Fruit fly (Drosophila melanogaster) whole organism, embryonic: ENCODE results near the gene CG8814.

Experiments
- Abd-B ChIP-seq: fragments of 200-800 bp; sonication (Bioruptor generic); optimal IDR thresholded peaks from 2 replicates; lab custom pipeline; 2018; ENCODE audit warnings: missing biosample characterization, mild to moderate bottlenecking, missing genetic modification characterization, moderate library complexity
- CG1024 ChIP-seq: fragments of 200-800 bp; sonication (Bioruptor generic); IDR thresholded peaks from 2 replicates; pipeline ENCODE4 v1.3.6; 2022; ENCODE audit warnings: missing biosample characterization, missing genetic modification characterization
- CG10654 ChIP-seq: fragments of 200-800 bp; sonication (Bioruptor generic); optimal IDR thresholded peaks from 2 replicates; lab custom pipeline; 2016; ENCODE audit warnings: missing biosample characterization, missing genetic modification characterization
- CG12659 ChIP-seq: fragments of 200-800 bp; sonication (Bioruptor generic); optimal IDR thresholded peaks from 3 replicates; lab custom pipeline; 2017; ENCODE audit warnings: mild to moderate bottlenecking, missing biosample characterization, missing genetic modification reagents, missing genetic modification characterization
- CG14014 ChIP-seq: fragments of 200-800 bp; sonication (Bioruptor generic); IDR thresholded peaks from 2 replicates; pipeline ENCODE4 v1.3.6; 2022; ENCODE audit warnings: missing biosample characterization, missing genetic modification characterization
- CG14050 ChIP-seq: fragments of 200-800 bp; sonication (Bioruptor generic); IDR thresholded peaks from 3 replicates; pipeline ENCODE4 v1.3.6; 2022; ENCODE audit warnings: missing biosample characterization, missing genetic modification characterization
- CG14441 ChIP-seq: fragments of 200-800 bp; sonication (Bioruptor generic); IDR thresholded peaks from 2 replicates; pipeline ENCODE4 v1.3.6; 2022; ENCODE audit warnings: missing biosample characterization, missing genetic modification characterization
- CG15269 ChIP-seq: fragments of 200-800 bp; sonication (Bioruptor generic); optimal IDR thresholded peaks from 2 replicates; lab custom pipeline; 2018; ENCODE audit warnings: missing biosample characterization, mild to moderate bottlenecking, missing genetic modification characterization, moderate library complexity
- CG17612 ChIP-seq: fragments of 200-800 bp; sonication (Bioruptor generic); IDR thresholded peaks from 2 replicates; pipeline ENCODE4 v1.3.6; 2022; ENCODE audit warnings: missing biosample characterization, missing genetic modification characterization
- CG2116 ChIP-seq: fragments of 200-800 bp; sonication (Bioruptor generic); optimal IDR thresholded peaks from 3 replicates; lab custom pipeline; 2018; ENCODE audit warnings: missing biosample characterization, mild to moderate bottlenecking, missing genetic modification characterization
- CG2120 ChIP-seq: fragments of 200-800 bp; sonication (Bioruptor generic); optimal IDR thresholded peaks from 3 replicates; lab custom pipeline; 2016; ENCODE audit warnings: missing biosample characterization, missing genetic modification characterization
- CG2712 ChIP-seq: fragments of 200-800 bp; optimal IDR thresholded peaks from 3 replicates; lab custom pipeline; 2019; ENCODE audit warnings: missing biosample characterization, mild to moderate bottlenecking, missing genetic modification characterization, moderate library complexity
- CG30403 ChIP-seq: fragments of 200-800 bp; sonication (Bioruptor generic); optimal IDR thresholded peaks from 3 replicates; lab custom pipeline; 2016; ENCODE audit warnings: missing biosample characterization, missing genetic modification characterization
- CG31441 ChIP-seq: fragments of 200-800 bp; sonication (Bioruptor generic); IDR thresholded peaks from 2 replicates; pipeline ENCODE4 v1.3.6; 2022; ENCODE audit warnings: missing biosample characterization, missing genetic modification characterization
- CG43689 ChIP-seq: fragments of 200-800 bp; sonication (Bioruptor generic); IDR thresholded peaks from 2 replicates; pipeline ENCODE4 v1.3.6; 2022; ENCODE audit warnings: missing biosample characterization, missing genetic modification characterization
- CG4707 ChIP-seq: fragments of 200-800 bp; sonication (Bioruptor generic); optimal IDR thresholded peaks from 2 replicates; lab custom pipeline; 2018; ENCODE audit warnings: missing biosample characterization, mild to moderate bottlenecking, missing genetic modification characterization, moderate library complexity
- CG4820 ChIP-seq: fragments of 200-800 bp; sonication (Bioruptor generic); optimal IDR thresholded peaks from 3 replicates; lab custom pipeline; 2016; ENCODE audit warnings: missing biosample characterization, missing genetic modification characterization
- CG5180 ChIP-seq: fragments of 200-800 bp; sonication (Bioruptor generic); optimal IDR thresholded peaks from 3 replicates; lab custom pipeline; 2017; ENCODE audit warnings: missing biosample characterization, missing genetic modification characterization, mild to moderate bottlenecking, moderate library complexity, missing genetic modification reagents
- CG6254 ChIP-seq: fragments of 200-800 bp; sonication (Bioruptor generic); optimal IDR thresholded peaks from 3 replicates; lab custom pipeline; 2017; ENCODE audit warnings: mild to moderate bottlenecking, missing biosample characterization, missing genetic modification reagents, missing genetic modification characterization
- CG7556 ChIP-seq: fragments of 200-800 bp; sonication (Bioruptor generic); optimal IDR thresholded peaks from 2 replicates; lab custom pipeline; 2017; ENCODE audit warnings: missing biosample characterization, mild to moderate bottlenecking, missing genetic modification characterization
- CG9215 ChIP-seq: fragments of 200-800 bp; sonication (Bioruptor generic); IDR thresholded peaks from 2 replicates; pipeline ENCODE4 v1.3.6; 2022; ENCODE audit warnings: missing biosample characterization, missing genetic modification characterization
- D19A ChIP-seq: fragments of 200-800 bp; optimal IDR thresholded peaks from 3 replicates; lab custom pipeline; 2019; ENCODE audit warnings: missing biosample characterization, mild to moderate bottlenecking, missing genetic modification characterization, moderate library complexity
- Dek ChIP-seq: fragments of 200-800 bp; sonication (Bioruptor generic); optimal IDR thresholded peaks from 3 replicates; lab custom pipeline; 2019; ENCODE audit warnings: missing biosample characterization, mild to moderate bottlenecking, missing genetic modification characterization, moderate library complexity
- E2f2 ChIP-seq: fragments of 200-800 bp; sonication (Bioruptor generic); IDR thresholded peaks from 2 replicates; pipeline ENCODE4 v1.3.6; 2022; ENCODE audit warnings: missing biosample characterization, missing genetic modification characterization
- Fer1 ChIP-seq: fragments of 200-800 bp; sonication (Bioruptor generic); optimal IDR thresholded peaks from 2 replicates; lab custom pipeline; 2017; ENCODE audit warnings: missing biosample characterization, mild to moderate bottlenecking, missing genetic modification characterization
- HLH3B ChIP-seq: fragments of 200-800 bp; sonication (Bioruptor generic); IDR thresholded peaks from 2 replicates; pipeline ENCODE4 v1.3.6; 2022; ENCODE audit warnings: missing biosample characterization, missing genetic modification characterization
- Lim3 ChIP-seq: fragments of 200-800 bp; sonication (Bioruptor generic); IDR thresholded peaks from 2 replicates; pipeline ENCODE4 v1.3.6; 2022; ENCODE audit warnings: missing biosample characterization, missing genetic modification characterization
- Mad ChIP-seq: fragments of 200-800 bp; sonication (Bioruptor generic); optimal IDR thresholded peaks from 2 replicates; lab custom pipeline; 2016; ENCODE audit warnings: missing biosample characterization, missing genetic modification characterization
- Oli ChIP-seq: fragments of 200-800 bp; sonication (Bioruptor generic); optimal IDR thresholded peaks from 2 replicates; lab custom pipeline; 2018; ENCODE audit warnings: missing biosample characterization, mild to moderate bottlenecking, missing genetic modification characterization, moderate library complexity
- bsh ChIP-seq, 2 experiments: fragments of 200-800 bp; sonication (Bioruptor generic); optimal IDR thresholded peaks; 2 replicates each; lab custom pipeline; 2017 to 2018; ENCODE audit warnings: mild to moderate bottlenecking in 2 of 2, missing biosample characterization in 2 of 2, missing genetic modification characterization in 2 of 2, moderate library complexity in 1 of 2
- ci ChIP-seq: fragments of 200-800 bp; sonication (Bioruptor generic); IDR thresholded peaks from 3 replicates; pipeline ENCODE4 v1.3.6; 2022; ENCODE audit warnings: missing biosample characterization, missing genetic modification characterization
- dimm ChIP-seq: fragments of 200-800 bp; sonication (Bioruptor generic); IDR thresholded peaks from 2 replicates; pipeline ENCODE4 v1.3.6; 2022; ENCODE audit warnings: missing biosample characterization, missing genetic modification characterization
- fd102C ChIP-seq: fragments of 200-800 bp; sonication (Bioruptor generic); optimal IDR thresholded peaks from 2 replicates; lab custom pipeline; 2018; ENCODE audit warnings: missing biosample characterization, mild to moderate bottlenecking, missing genetic modification characterization, moderate library complexity
- fd96Cb ChIP-seq: fragments of 200-800 bp; sonication (Bioruptor generic); optimal IDR thresholded peaks from 2 replicates; lab custom pipeline; 2018; ENCODE audit warnings: missing biosample characterization, mild to moderate bottlenecking, missing genetic modification characterization, moderate library complexity
- fru ChIP-seq: fragments of >200 bp; optimal IDR thresholded peaks from 2 replicates; lab custom pipeline; 2017
- gem ChIP-seq: fragments of 200-800 bp; sonication (Bioruptor generic); optimal IDR thresholded peaks from 2 replicates; lab custom pipeline; 2019; ENCODE audit warnings: missing biosample characterization, mild to moderate bottlenecking, missing genetic modification characterization, moderate library complexity
- ind ChIP-seq: fragments of 200-800 bp; sonication (Bioruptor generic); optimal IDR thresholded peaks from 3 replicates; lab custom pipeline; 2016; ENCODE audit warnings: missing biosample characterization, missing genetic modification characterization
- kah ChIP-seq: fragments of 200-800 bp; sonication (Bioruptor generic); optimal IDR thresholded peaks from 2 replicates; lab custom pipeline; 2018; ENCODE audit warnings: missing biosample characterization, mild to moderate bottlenecking, missing genetic modification characterization
- lab ChIP-seq: fragments of 200-800 bp; sonication (Bioruptor generic); optimal IDR thresholded peaks from 3 replicates; lab custom pipeline; 2017; ENCODE audit warnings: missing biosample characterization, missing genetic modification characterization, mild to moderate bottlenecking, moderate library complexity, missing genetic modification reagents
- mam ChIP-seq: fragments of 200-800 bp; sonication (Bioruptor generic); optimal IDR thresholded peaks from 3 replicates; lab custom pipeline; 2016; ENCODE audit warnings: missing biosample characterization, missing genetic modification characterization
- oc ChIP-seq: fragments of 200-800 bp; sonication (Bioruptor generic); optimal IDR thresholded peaks from 2 replicates; lab custom pipeline; 2018; ENCODE audit warnings: missing biosample characterization, mild to moderate bottlenecking, missing genetic modification characterization, moderate library complexity
- psq ChIP-seq: fragments of 200-800 bp; sonication (Bioruptor generic); optimal IDR thresholded peaks from 2 replicates; lab custom pipeline; 2017; ENCODE audit warnings: missing biosample characterization, missing genetic modification characterization
- run ChIP-seq: fragments of 200-800 bp; sonication (Bioruptor generic); optimal IDR thresholded peaks from 3 replicates; lab custom pipeline; 2018; ENCODE audit warnings: missing biosample characterization, mild to moderate bottlenecking, missing genetic modification characterization
- stc ChIP-seq: fragments of 200-800 bp; sonication (Bioruptor generic); IDR thresholded peaks from 2 replicates; pipeline ENCODE4 v1.3.6; 2022; ENCODE audit warnings: missing biosample characterization, missing genetic modification characterization
- tap ChIP-seq: fragments of 200-800 bp; optimal IDR thresholded peaks from 3 replicates; lab custom pipeline; 2019; ENCODE audit warnings: missing biosample characterization, mild to moderate bottlenecking, missing genetic modification characterization, moderate library complexity
- tgo ChIP-seq: fragments of 200-800 bp; sonication (Bioruptor generic); IDR thresholded peaks from 3 replicates; pipeline ENCODE4 v1.3.6; 2022; ENCODE audit warnings: missing biosample characterization, missing genetic modification characterization
- tup ChIP-seq: fragments of 200-800 bp; sonication (Bioruptor generic); optimal IDR thresholded peaks from 2 replicates; lab custom pipeline; 2016; ENCODE audit warnings: missing biosample characterization, mild to moderate bottlenecking, missing genetic modification characterization, moderate library complexity
- vfl ChIP-seq: fragments of 200-800 bp; sonication (Bioruptor generic); optimal IDR thresholded peaks from 2 replicates; lab custom pipeline; 2016; ENCODE audit warnings: missing biosample characterization, missing genetic modification characterization
- vvl ChIP-seq: fragments of 200-800 bp; sonication (Bioruptor generic); IDR thresholded peaks from 2 replicates; pipeline ENCODE4 v1.3.6; 2022; ENCODE audit warnings: missing biosample characterization, missing genetic modification characterization
- wor ChIP-seq: fragments of 200-800 bp; sonication (Bioruptor generic); IDR thresholded peaks from 2 replicates; pipeline ENCODE4 v1.3.6; 2022; ENCODE audit warnings: missing biosample characterization, missing genetic modification characterization
- z ChIP-seq: fragments of 200-800 bp; sonication (Bioruptor generic); IDR thresholded peaks from 3 replicates; pipeline ENCODE4 v1.3.6; 2022; ENCODE audit warnings: missing biosample characterization, missing genetic modification characterization

The CG8814 gene

DNA sequence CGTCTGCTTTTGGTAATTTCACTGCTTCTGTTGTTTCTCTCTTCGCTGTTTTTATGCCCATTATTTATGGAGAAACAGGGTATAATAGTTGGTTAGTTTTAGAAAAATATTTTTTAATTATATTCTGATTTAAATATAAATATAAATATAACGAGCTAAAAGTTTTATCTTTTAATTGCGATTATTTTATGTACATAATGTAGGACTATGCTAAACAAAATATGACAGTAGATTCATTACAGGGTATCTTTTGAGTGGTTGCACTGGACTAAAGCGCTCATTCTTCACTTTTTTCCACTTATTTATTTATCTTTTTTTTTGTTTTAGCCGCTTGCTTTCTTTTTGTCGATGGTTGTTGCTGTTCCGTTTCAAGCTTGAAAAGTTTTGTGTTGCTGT, 30.4 kb downstream of the CG8814 start (continued):
- TF ChIP-seq Lim3 (GFP tag; lab: Robert Waterston, UW) (no peak), wor (GFP tag; lab: Robert Waterston, UW) (peak; percentile 45), mam (GFP tag; lab: Kevin White, UChicago) (no peak), fd102C (GFP tag; lab: Kevin White, UChicago) (no peak), CG10654 (peak; percentile 23), fru (lab: Kevin White, UChicago) (no peak), CG2120 (GFP tag; lab: Kevin White, UChicago) (peak; percentile 34), Oli (tag; lab: Kevin White, UChicago) (peak; percentile 50), Fer1 (GFP tag; lab: Kevin White, UChicago) (peak; percentile 3), dimm (GFP tag; lab: Robert Waterston, UW) (peak; percentile 24; the same call in 1 of the 2 replicates), stc (GFP tag; lab: Robert Waterston, UW) (peak; percentile 65), D19A (tag; lab: Kevin White, UChicago) (peak; percentile 45), HLH3B (GFP tag; lab: Robert Waterston, UW) (peak; percentile 49), CG5180 (GFP tag; lab: Kevin White, UChicago) (peak; percentile 20), tup (GFP tag; lab: Kevin White, UChicago) (no peak), Dek (tag; lab: Kevin White, UChicago) (peak; percentile 21), CG2712 (peak; percentile 57), bsh (GFP tag; optimal IDR thresholded peaks at IDR 0.05; lab: Kevin White, UChicago) (peak in 1 of 2 experiments; percentile 41), tap (tag; lab: Kevin White, UChicago) (peak; percentile 25), ind (GFP tag; lab: Kevin White, UChicago) (peak; percentile 45), ci (GFP tag; lab: Robert Waterston, UW) (peak; percentile 74; the same call in 2 of the 3 replicates), vvl (peak; percentile 77), CG1024 (GFP tag; lab: Robert Waterston, UW) (no peak), Abd-B (GFP tag; lab: Kevin White, UChicago) (peak; percentile 21), CG4820 (peak; percentile 12), CG30403 (GFP tag; lab: Kevin White, UChicago) (peak; percentile 56), gem (tag; lab: Kevin White, UChicago) (peak; percentile 84), Mad (GFP tag; lab: Kevin White, UChicago) (no peak), run (tag; lab: Kevin White, UChicago) (peak; percentile 16), CG2116 (peak; percentile 12), CG31441 (peak; percentile 68), CG43689 (GFP tag; lab: Robert Waterston, UW) (peak; percentile 41), fd96Cb (tag; lab: Kevin White, UChicago) (peak; percentile 40), CG14441 (GFP tag; lab: Robert Waterston, UW) (peak; percentile 34), kah (GFP tag; lab: Kevin White, UChicago) (no peak), CG15269 (peak; percentile 69), tgo (peak; percentile 68), CG12659 (GFP tag; lab: Kevin White, UChicago) (peak; percentile 40), CG6254 (GFP tag; lab: Kevin White, UChicago) (peak; percentile 5), E2f2 (GFP tag; lab: Robert Waterston, UW) (peak; percentile 38; the same call in 1 of the 2 replicates), lab (GFP tag; lab: Kevin White, UChicago) (peak; percentile 40), CG17612 (GFP tag; lab: Robert Waterston, UW) (no peak), CG9215 (GFP tag; lab: Robert Waterston, UW) (no peak), z (GFP tag; lab: Robert Waterston, UW) (0 out of 3 replicates have a peak, but pooled peaks have one; percentile 9), psq (GFP tag; lab: Kevin White, UChicago) (peak; percentile 65), CG14050 (peak; percentile 46; the same call in 1 of the 3 replicates), CG14014 (0 out of 2 replicates have a peak, but pooled peaks have one; percentile 14), vfl (GFP tag; lab: Kevin White, UChicago) (no peak), CG4707 (no peak), oc (peak; percentile 73), CG7556 (peak; percentile 26)
